Fruit fly (Drosophila melanogaster) whole organism, prepupa: Measurements from ENCODE around the gene raskol.

Experiments
- CG10631 ChIP-seq: fragments of 200-800 bp; sonication (Bioruptor generic); optimal IDR thresholded peaks from 2 replicates; lab custom pipeline; 2016; ENCODE audit warnings: missing biosample characterization, missing genetic modification characterization
- CG10669 ChIP-seq: fragments of 200-800 bp; sonication (Bioruptor generic); optimal IDR thresholded peaks from 3 replicates; lab custom pipeline; 2018; ENCODE audit warnings: missing biosample characterization, mild to moderate bottlenecking, missing genetic modification characterization, moderate library complexity
- CG16779 ChIP-seq: fragments of 200-800 bp; sonication (Bioruptor generic); optimal IDR thresholded peaks from 3 replicates; lab custom pipeline; 2017; ENCODE audit warnings: missing biosample characterization, mild to moderate bottlenecking, missing genetic modification characterization
- CG3032 ChIP-seq: fragments of 200-800 bp; optimal IDR thresholded peaks from 2 replicates; lab custom pipeline; 2019; ENCODE audit warnings: missing biosample characterization, mild to moderate bottlenecking, missing genetic modification characterization, moderate library complexity
- CG31627 ChIP-seq: fragments of 200-800 bp; sonication (Bioruptor generic); optimal IDR thresholded peaks from 3 replicates; lab custom pipeline; 2016; ENCODE audit warnings: missing biosample characterization, missing genetic modification characterization
- CG32006 ChIP-seq: fragments of 200-800 bp; sonication (Bioruptor generic); optimal IDR thresholded peaks from 3 replicates; lab custom pipeline; 2017; ENCODE audit warnings: missing biosample characterization, mild to moderate bottlenecking, missing genetic modification characterization
- CG34406 ChIP-seq: fragments of 200-800 bp; sonication (Bioruptor generic); optimal IDR thresholded peaks from 3 replicates; lab custom pipeline; 2016; ENCODE audit warnings: missing biosample characterization, missing genetic modification characterization
- CG3919 ChIP-seq: fragments of 200-800 bp; sonication (Bioruptor generic); optimal IDR thresholded peaks from 3 replicates; lab custom pipeline; 2016; ENCODE audit warnings: missing biosample characterization, missing genetic modification characterization
- CG4318 ChIP-seq: fragments of 200-800 bp; sonication (Bioruptor generic); optimal IDR thresholded peaks from 3 replicates; lab custom pipeline; 2017; ENCODE audit warnings: missing biosample characterization, mild to moderate bottlenecking, missing genetic modification characterization
- CG6792 ChIP-seq: fragments of 200-800 bp; sonication (Bioruptor generic); optimal IDR thresholded peaks from 3 replicates; lab custom pipeline; 2016; ENCODE audit warnings: missing biosample characterization, missing genetic modification characterization
- CG6808 ChIP-seq: fragments of 200-800 bp; sonication (Bioruptor generic); optimal IDR thresholded peaks from 3 replicates; lab custom pipeline; 2017; ENCODE audit warnings: missing biosample characterization, missing genetic modification characterization, mild to moderate bottlenecking, moderate library complexity, missing genetic modification reagents
- CG6854 ChIP-seq: fragments of 200-800 bp; sonication (Bioruptor generic); optimal IDR thresholded peaks from 2 replicates; lab custom pipeline; 2017; ENCODE audit warnings: missing biosample characterization, mild to moderate bottlenecking, missing genetic modification characterization
- CG7368 ChIP-seq: fragments of 200-800 bp; sonication (Bioruptor generic); optimal IDR thresholded peaks from 3 replicates; lab custom pipeline; 2016; ENCODE audit warnings: missing biosample characterization, missing genetic modification characterization
- CG8632 ChIP-seq: fragments of 200-800 bp; sonication (Bioruptor generic); optimal IDR thresholded peaks from 3 replicates; lab custom pipeline; 2016; ENCODE audit warnings: missing biosample characterization, missing genetic modification characterization
- CG9139 ChIP-seq: fragments of 200-800 bp; sonication (Bioruptor generic); optimal IDR thresholded peaks from 3 replicates; lab custom pipeline; 2017; ENCODE audit warnings: missing biosample characterization, mild to moderate bottlenecking, missing genetic modification characterization
- Eip75B ChIP-seq: fragments of 200-800 bp; sonication (Bioruptor generic); optimal IDR thresholded peaks from 3 replicates; lab custom pipeline; 2016; ENCODE audit warnings: missing biosample characterization, missing genetic modification characterization
- Eip78C ChIP-seq: fragments of 200-800 bp; sonication (Bioruptor generic); peaks from one replicate; lab custom pipeline; 2016; ENCODE audit warnings: missing biosample characterization, missing genetic modification characterization
- Ets21C ChIP-seq: fragments of 200-800 bp; sonication (Bioruptor generic); optimal IDR thresholded peaks from 3 replicates; lab custom pipeline; 2016; ENCODE audit warnings: missing biosample characterization, missing genetic modification characterization
- Ets96B ChIP-seq: fragments of 200-800 bp; optimal IDR thresholded peaks from 2 replicates; lab custom pipeline; 2019; ENCODE audit warnings: missing biosample characterization, mild to moderate bottlenecking, missing genetic modification characterization, moderate library complexity
- Gug ChIP-seq: fragments of 200-800 bp; sonication (Bioruptor generic); IDR thresholded peaks from 2 replicates; pipeline ENCODE4 v1.3.6; 2022; ENCODE audit warnings: missing biosample characterization, missing genetic modification characterization
- Hr38 ChIP-seq: sonication (Bioruptor generic); optimal IDR thresholded peaks from 2 replicates; lab custom pipeline; 2016; ENCODE audit warnings: missing biosample characterization, missing genetic modification characterization
- Hr39 ChIP-seq: fragments of 200-800 bp; sonication (Bioruptor generic); optimal IDR thresholded peaks from 2 replicates; lab custom pipeline; 2016; ENCODE audit warnings: missing biosample characterization, missing genetic modification characterization
- Hr4 ChIP-seq: fragments of 200-800 bp; sonication (Bioruptor generic); optimal IDR thresholded peaks from 3 replicates; lab custom pipeline; 2016; ENCODE audit warnings: missing biosample characterization, missing genetic modification characterization
- Lpt ChIP-seq: fragments of 200-800 bp; sonication (Bioruptor generic); optimal IDR thresholded peaks from 3 replicates; lab custom pipeline; 2016; ENCODE audit warnings: missing biosample characterization, missing genetic modification characterization
- Met ChIP-seq: fragments of 200-800 bp; sonication (Bioruptor generic); optimal IDR thresholded peaks from 3 replicates; lab custom pipeline; 2016; ENCODE audit warnings: missing biosample characterization, missing genetic modification characterization
- OdsH ChIP-seq: fragments of 200-800 bp; sonication (Bioruptor generic); optimal IDR thresholded peaks from 3 replicates; lab custom pipeline; 2016; ENCODE audit warnings: missing biosample characterization, missing genetic modification characterization
- Smox ChIP-seq: fragments of 200-800 bp; sonication (Bioruptor generic); optimal IDR thresholded peaks from 3 replicates; lab custom pipeline; 2016; ENCODE audit warnings: missing biosample characterization, missing genetic modification characterization
- Sox102F ChIP-seq: fragments of 200-800 bp; sonication (Bioruptor generic); optimal IDR thresholded peaks from 2 replicates; lab custom pipeline; 2016; ENCODE audit warnings: missing biosample characterization, mild to moderate bottlenecking, missing genetic modification characterization
- Sox14 ChIP-seq: fragments of 200-800 bp; sonication (Bioruptor generic); optimal IDR thresholded peaks from 3 replicates; lab custom pipeline; 2016; ENCODE audit warnings: missing biosample characterization, missing genetic modification characterization
- Sox15 ChIP-seq: fragments of 200-800 bp; sonication (Bioruptor generic); optimal IDR thresholded peaks from 3 replicates; lab custom pipeline; 2016; ENCODE audit warnings: missing biosample characterization, missing genetic modification characterization
- achi ChIP-seq: fragments of 200-800 bp; sonication (Bioruptor generic); optimal IDR thresholded peaks from 3 replicates; lab custom pipeline; 2016; ENCODE audit warnings: missing biosample characterization, missing genetic modification characterization
- acj6 ChIP-seq: fragments of 200-800 bp; sonication (Bioruptor generic); optimal IDR thresholded peaks from 3 replicates; lab custom pipeline; 2016; ENCODE audit warnings: missing biosample characterization, missing genetic modification characterization
- cyc ChIP-seq: fragments of 200-800 bp; sonication (Bioruptor generic); optimal IDR thresholded peaks from 3 replicates; lab custom pipeline; 2016; ENCODE audit warnings: missing biosample characterization, missing genetic modification characterization
- dac ChIP-seq: fragments of 200-800 bp; sonication (Bioruptor generic); optimal IDR thresholded peaks from 2 replicates; lab custom pipeline; 2017; ENCODE audit warnings: missing biosample characterization, mild to moderate bottlenecking, missing genetic modification characterization
- dsx ChIP-seq: fragments of 200-800 bp; optimal IDR thresholded peaks from 3 replicates; lab custom pipeline; 2019; ENCODE audit warnings: missing biosample characterization, mild to moderate bottlenecking, missing genetic modification characterization, moderate library complexity; ENCODE audit not compliant: poor library complexity, severe bottlenecking
- eg ChIP-seq: fragments of 200-800 bp; sonication (Bioruptor generic); IDR thresholded peaks from 3 replicates; pipeline ENCODE4 v1.3.6; 2022; ENCODE audit warnings: missing biosample characterization, missing genetic modification characterization
- esn ChIP-seq: fragments of 200-800 bp; sonication (Bioruptor generic); optimal IDR thresholded peaks from 2 replicates; lab custom pipeline; 2016; ENCODE audit warnings: missing biosample characterization, mild to moderate bottlenecking, missing genetic modification characterization, moderate library complexity
- fd59A ChIP-seq: fragments of 200-800 bp; sonication (Bioruptor generic); optimal IDR thresholded peaks from 2 replicates; lab custom pipeline; 2017; ENCODE audit warnings: missing biosample characterization, mild to moderate bottlenecking, missing genetic modification characterization, missing genetic modification reagents
- fd85E ChIP-seq: fragments of 200-800 bp; sonication (Bioruptor generic); optimal IDR thresholded peaks from 3 replicates; lab custom pipeline; 2016; ENCODE audit warnings: missing biosample characterization, missing genetic modification characterization
- fkh ChIP-seq: fragments of 200-800 bp; sonication (Bioruptor generic); optimal IDR thresholded peaks from 3 replicates; lab custom pipeline; 2017; ENCODE audit warnings: missing biosample characterization, mild to moderate bottlenecking, missing genetic modification characterization, moderate library complexity
- lz ChIP-seq: fragments of 200-800 bp; sonication (Bioruptor generic); optimal IDR thresholded peaks from 3 replicates; lab custom pipeline; 2016; ENCODE audit warnings: missing biosample characterization, missing genetic modification characterization
- net ChIP-seq: fragments of 200-800 bp; sonication (Bioruptor generic); optimal IDR thresholded peaks from 3 replicates; lab custom pipeline; 2016; ENCODE audit warnings: missing biosample characterization, missing genetic modification characterization
- pdm3 ChIP-seq: fragments of 200-800 bp; sonication (Bioruptor generic); optimal IDR thresholded peaks from 3 replicates; lab custom pipeline; 2016; ENCODE audit warnings: missing biosample characterization, missing genetic modification characterization
- salr ChIP-seq, 2 experiments: fragments of 200-800 bp; sonication (Bioruptor generic); optimal IDR thresholded peaks; 3 replicates each; lab custom pipeline; 2016 to 2018; ENCODE audit warnings: missing biosample characterization in 2 of 2, missing genetic modification characterization in 2 of 2, mild to moderate bottlenecking in 1 of 2
- ss ChIP-seq, 2 experiments: fragments of 200-800 bp; sonication (Bioruptor generic); optimal IDR thresholded peaks; 2 replicates in 1 of 2; 3 replicates in 1 of 2; lab custom pipeline; 2017 to 2018; ENCODE audit warnings: mild to moderate bottlenecking in 2 of 2, missing biosample characterization in 2 of 2, missing genetic modification characterization in 2 of 2, moderate library complexity in 1 of 2
- svp ChIP-seq: fragments of 200-800 bp; sonication (Bioruptor generic); peaks from one replicate; lab custom pipeline; 2016; ENCODE audit warnings: missing biosample characterization, missing genetic modification characterization
- topi ChIP-seq: fragments of 200-800 bp; sonication (Bioruptor generic); optimal IDR thresholded peaks from 3 replicates; lab custom pipeline; 2016; ENCODE audit warnings: missing biosample characterization, missing genetic modification characterization
- vri ChIP-seq: fragments of 200-800 bp; sonication (Bioruptor generic); optimal IDR thresholded peaks from 3 replicates; lab custom pipeline; 2016; ENCODE audit warnings: missing biosample characterization, mild to moderate bottlenecking, missing genetic modification characterization

Gene raskol

dm6 chrX:17686179-17686578 lies 23.8 kb upstream of the raskol start (continued):
- TF ChIP-seq esn (GFP tag; lab: Kevin White, UChicago) (no peak), CG6854 (no peak), Sox15 (GFP tag; lab: Kevin White, UChicago) (no peak), Hr4 (GFP tag; lab: Kevin White, UChicago) (peak; percentile 44), Hr38 (GFP tag; lab: Kevin White, UChicago) (no peak), dsx (GFP tag; lab: Kevin White, UChicago) (peak; percentile 22), cyc (GFP tag; lab: Kevin White, UChicago) (no peak), Eip78C (GFP tag; lab: Kevin White, UChicago) (peak; percentile 82), net (peak; percentile 19), lz (GFP tag; lab: Kevin White, UChicago) (no peak), CG4318 (GFP tag; lab: Kevin White, UChicago) (peak; percentile 29), CG6792 (no peak), CG8632 (GFP tag; lab: Kevin White, UChicago) (no peak), CG3032 (tag; lab: Kevin White, UChicago) (peak; percentile 41), OdsH (GFP tag; lab: Kevin White, UChicago) (peak; percentile 23), fd59A (GFP tag; lab: Kevin White, UChicago) (peak; percentile 27), ss (GFP tag; optimal IDR thresholded peaks at IDR 0.05; lab: Kevin White, UChicago) (peak; percentile 14 to 53), CG16779 (tag; lab: Kevin White, UChicago) (peak; percentile 35), Gug (GFP tag; lab: Robert Waterston, UW) (0 out of 2 replicates have a peak, but pooled peaks have one; percentile 14), CG10631 (no peak), Met (GFP tag; lab: Kevin White, UChicago) (no peak), CG7368 (GFP tag; lab: Kevin White, UChicago) (no peak), dac (no peak), achi (no peak), Ets21C (no peak)

DNA sequence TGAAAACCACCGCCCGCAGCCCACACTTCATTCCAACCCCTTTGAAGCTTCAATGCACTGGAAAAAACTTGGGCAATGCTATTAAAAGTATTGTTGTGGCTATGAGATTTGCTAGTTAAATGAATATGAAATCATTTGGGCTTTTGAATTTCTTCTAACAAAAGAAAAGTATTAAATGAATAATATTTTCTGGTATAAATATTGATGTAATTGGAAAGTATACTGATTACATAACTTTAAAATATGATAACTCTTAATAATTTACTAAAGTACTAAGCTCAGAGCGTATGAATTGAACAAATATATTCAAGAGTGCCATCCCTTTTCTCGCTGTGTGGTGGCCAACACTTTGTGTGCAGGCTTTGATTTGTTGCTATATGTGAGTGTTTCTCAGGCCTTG lies 17.2 kb upstream of the raskol start:
- no peak for TF ChIP-seq Hr38 (GFP tag; lab: Kevin White, UChicago)
- no peak for TF ChIP-seq fkh (GFP tag; lab: Kevin White, UChicago)
- peak; percentile 62; the same call in 2 of the 3 replicates for TF ChIP-seq eg (GFP tag; lab: Robert Waterston, UW)
- TF ChIP-seq esn (GFP tag; lab: Kevin White, UChicago) = no peak
- no peak for TF ChIP-seq CG3919 (GFP tag; lab: Kevin White, UChicago)
- TF ChIP-seq Lpt (GFP tag; lab: Kevin White, UChicago) = peak; percentile 19
- TF ChIP-seq CG6854 = no peak
- TF ChIP-seq Sox102F (GFP tag; lab: Kevin White, UChicago) = no peak
- no peak for TF ChIP-seq Ets21C
- TF ChIP-seq salr (GFP tag; optimal IDR thresholded peaks at IDR 0.05; lab: Kevin White, UChicago) = peak in 1 of 2 experiments; percentile 45
- TF ChIP-seq CG34406 (GFP tag; lab: Kevin White, UChicago) = no peak
- peak; percentile 78 for TF ChIP-seq CG32006 (GFP tag; lab: Kevin White, UChicago)
- TF ChIP-seq CG16779 (tag; lab: Kevin White, UChicago) = no peak
- TF ChIP-seq fd85E (GFP tag; lab: Kevin White, UChicago) = no peak
- TF ChIP-seq CG31627 = no peak
- TF ChIP-seq topi (GFP tag; lab: Kevin White, UChicago) = no peak
- no peak for TF ChIP-seq cyc (GFP tag; lab: Kevin White, UChicago)
- no peak for TF ChIP-seq Met (GFP tag; lab: Kevin White, UChicago)
- TF ChIP-seq CG10631 = no peak
- TF ChIP-seq Hr39 (GFP tag; lab: Kevin White, UChicago) = no peak
- no peak for TF ChIP-seq CG8632 (GFP tag; lab: Kevin White, UChicago)
- TF ChIP-seq CG3032 (tag; lab: Kevin White, UChicago) = no peak
- TF ChIP-seq Hr4 (GFP tag; lab: Kevin White, UChicago) = peak; percentile 60
- TF ChIP-seq acj6 (GFP tag; lab: Kevin White, UChicago) = no peak
- TF ChIP-seq Eip75B = no peak
- TF ChIP-seq Ets96B (tag; lab: Kevin White, UChicago) = no peak
- no peak for TF ChIP-seq svp (GFP tag; lab: Kevin White, UChicago)
- TF ChIP-seq net = peak; percentile 20
- no peak for TF ChIP-seq Sox14 (GFP tag; lab: Kevin White, UChicago)
- TF ChIP-seq pdm3 (GFP tag; lab: Kevin White, UChicago) = peak; percentile 15
- TF ChIP-seq CG10669 = no peak
- TF ChIP-seq Smox (GFP tag; lab: Kevin White, UChicago) = no peak
- no peak for TF ChIP-seq CG6808
- TF ChIP-seq CG9139 (GFP tag; lab: Kevin White, UChicago) = no peak
- no peak for TF ChIP-seq vri (GFP tag; lab: Kevin White, UChicago)
- no peak for TF ChIP-seq ss (GFP tag; optimal IDR thresholded peaks at IDR 0.05; lab: Kevin White, UChicago)
- TF ChIP-seq lz (GFP tag; lab: Kevin White, UChicago) = no peak
- no peak for TF ChIP-seq Gug (GFP tag; lab: Robert Waterston, UW)
- peak; percentile 51 for TF ChIP-seq Eip78C (GFP tag; lab: Kevin White, UChicago)
- peak; percentile 21 for TF ChIP-seq CG4318 (GFP tag; lab: Kevin White, UChicago)
- peak; percentile 8 for TF ChIP-seq dac
- TF ChIP-seq achi = peak; percentile 7
